Worm (Caenorhabditis elegans) whole organism, L4 larva: Measurements from ENCODE around the gene oac-51.

Experiments used
- D1046.2 ChIP-seq: fragments of 200-800 bp; sonication (Bioruptor generic); IDR thresholded peaks from 2 replicates; pipeline ENCODE4 v1.3.6; 2022; ENCODE audit warnings: missing genetic modification characterization, missing compliant biosample characterization
- F10B5.3 ChIP-seq: sonication (generic microtip); optimal IDR thresholded peaks from 2 replicates; lab custom pipeline; 2016; ENCODE audit warnings: mild to moderate bottlenecking, missing genetic modification characterization, missing compliant biosample characterization
- F37D6.2 ChIP-seq: sonication (generic microtip); optimal IDR thresholded peaks from 2 replicates; lab custom pipeline; 2016; ENCODE audit warnings: mild to moderate bottlenecking, missing genetic modification characterization, missing compliant biosample characterization
- F49E8.2 ChIP-seq: sonication (generic microtip); optimal IDR thresholded peaks from 2 replicates; lab custom pipeline; 2016; ENCODE audit warnings: missing compliant biosample characterization, mild to moderate bottlenecking, missing genetic modification characterization, borderline replicate concordance
- T20F7.1 ChIP-seq: fragments of 200-800 bp; sonication (Bioruptor generic); optimal IDR thresholded peaks from 2 replicates; lab custom pipeline; 2018; ENCODE audit warnings: mild to moderate bottlenecking, missing genetic modification characterization, missing compliant biosample characterization
- T26A8.4 ChIP-seq: fragments of 200-800 bp; sonication (Bioruptor generic); IDR thresholded peaks from 2 replicates; pipeline ENCODE4 v1.3.6; 2022; ENCODE audit warnings: missing genetic modification characterization, missing compliant biosample characterization
- ZK337.2 ChIP-seq: fragments of 200-800 bp; sonication (Bioruptor generic); IDR thresholded peaks from 2 replicates; pipeline ENCODE4 v1.3.6; 2022; ENCODE audit warnings: missing genetic modification reagents, missing genetic modification characterization, missing compliant biosample characterization
- ZK546.5 ChIP-seq, 2 experiments: sonication (generic microtip); optimal IDR thresholded peaks; 2 replicates each; lab custom pipeline; 2017; ENCODE audit warnings: missing biosample characterization in 2 of 2, missing genetic modification characterization in 2 of 2
- aha-1 ChIP-seq: fragments of 150-350 bp; peaks from one replicate; lab custom pipeline; 2014; ENCODE audit warnings: missing biosample characterization, missing genetic modification characterization
- attf-4 ChIP-seq: sonication (generic microtip); optimal IDR thresholded peaks from 3 replicates; lab custom pipeline; 2017; ENCODE audit warnings: missing biosample characterization, missing genetic modification characterization
- ceh-28 ChIP-seq: fragments of 150-350 bp; optimal IDR thresholded peaks from 2 replicates; lab custom pipeline; 2014; ENCODE audit warnings: missing biosample characterization, missing genetic modification reagents, missing genetic modification characterization
- ceh-32 ChIP-seq: sonication (generic microtip); optimal IDR thresholded peaks from 2 replicates; lab custom pipeline; 2016; ENCODE audit warnings: mild to moderate bottlenecking, missing genetic modification characterization, missing compliant biosample characterization; ENCODE audit not compliant: poor library complexity
- ceh-44 ChIP-seq: fragments of 200-800 bp; sonication (Bioruptor generic); IDR thresholded peaks from 2 replicates; pipeline ENCODE4 v1.3.6; 2022; ENCODE audit warnings: missing genetic modification reagents, missing genetic modification characterization, missing compliant biosample characterization
- ceh-82 ChIP-seq: sonication (generic microtip); optimal IDR thresholded peaks from 2 replicates; lab custom pipeline; 2017; ENCODE audit warnings: missing biosample characterization, missing genetic modification characterization
- ces-1 ChIP-seq: fragments of 150-350 bp; sonication (generic microtip); optimal IDR thresholded peaks from 4 replicates; lab custom pipeline; 2014; ENCODE audit warnings: missing biosample characterization, missing genetic modification reagents, missing genetic modification characterization
- daf-12 ChIP-seq: fragments of 150-350 bp; optimal IDR thresholded peaks from 2 replicates; lab custom pipeline; 2014; ENCODE audit warnings: missing biosample characterization, missing genetic modification reagents, missing genetic modification characterization
- daf-19 ChIP-seq: fragments of 200-800 bp; sonication (Bioruptor generic); conservative IDR thresholded peaks from 2 replicates; pipeline ENCODE4 v1.3.6; 2022; ENCODE audit warnings: missing genetic modification characterization, missing compliant biosample characterization
- dve-1 ChIP-seq: sonication (generic microtip); optimal IDR thresholded peaks from 2 replicates; lab custom pipeline; 2017; ENCODE audit warnings: antibody characterized with exemption, mild to moderate bottlenecking, missing genetic modification characterization, missing compliant biosample characterization; ENCODE audit not compliant: insufficient read depth
- egl-43 ChIP-seq: fragments of 200-800 bp; sonication (Bioruptor generic); IDR thresholded peaks from 2 replicates; pipeline ENCODE4 v1.3.6; 2022; ENCODE audit warnings: missing genetic modification reagents, missing genetic modification characterization, missing compliant biosample characterization
- fkh-10 ChIP-seq: fragments of 150-350 bp; optimal IDR thresholded peaks from 2 replicates; lab custom pipeline; 2014; ENCODE audit warnings: missing biosample characterization, missing genetic modification reagents, missing genetic modification characterization
- gei-8 ChIP-seq: fragments of 200-800 bp; sonication (Bioruptor generic); optimal IDR thresholded peaks from 2 replicates; lab custom pipeline; 2018; ENCODE audit warnings: mild to moderate bottlenecking, missing genetic modification characterization, missing compliant biosample characterization
- hif-1 ChIP-seq, 2 experiments: sonication (generic microtip); optimal IDR thresholded peaks; 2 replicates each; lab custom pipeline; 2016 to 2017; ENCODE audit warnings: missing compliant biosample characterization in 2 of 2, missing genetic modification characterization in 2 of 2, missing genetic modification reagents in 2 of 2, missing genotype in 2 of 2, mild to moderate bottlenecking in 1 of 2
- hlh-30 ChIP-seq: sonication (generic microtip); optimal IDR thresholded peaks from 2 replicates; lab custom pipeline; 2017; ENCODE audit warnings: antibody characterized with exemption, mild to moderate bottlenecking, missing genetic modification characterization, missing compliant biosample characterization; ENCODE audit not compliant: insufficient read depth
- lin-1 ChIP-seq: fragments of 200-800 bp; sonication (Bioruptor generic); IDR thresholded peaks from 2 replicates; pipeline ENCODE4 v1.3.6; 2022; ENCODE audit warnings: missing genetic modification reagents, missing genetic modification characterization, missing compliant biosample characterization
- lin-13 ChIP-seq: fragments of 150-350 bp; optimal IDR thresholded peaks from 2 replicates; lab custom pipeline; 2014; ENCODE audit warnings: missing biosample characterization, missing genetic modification reagents, missing genetic modification characterization
- lin-29 ChIP-seq: fragments of 200-800 bp; sonication (Bioruptor generic); IDR thresholded peaks from 2 replicates; pipeline ENCODE4 v1.3.6; 2022; ENCODE audit warnings: missing genetic modification reagents, missing genetic modification characterization, missing compliant biosample characterization
- lir-3 ChIP-seq: sonication (generic microtip); optimal IDR thresholded peaks from 2 replicates; lab custom pipeline; 2016; ENCODE audit warnings: mild to moderate bottlenecking, missing genetic modification characterization, missing compliant biosample characterization
- madf-5 ChIP-seq, 2 experiments: fragments of 200-800 bp; sonication (Bioruptor generic); IDR thresholded peaks; 2 replicates each; pipeline ENCODE4 v1.3.6; 2022; ENCODE audit warnings: missing compliant biosample characterization in 2 of 2, missing genetic modification characterization in 2 of 2
- mes-2 ChIP-seq: sonication (generic microtip); optimal IDR thresholded peaks from 2 replicates; lab custom pipeline; 2016; ENCODE audit warnings: missing genotype, mild to moderate bottlenecking, missing genetic modification characterization, missing compliant biosample characterization; ENCODE audit not compliant: poor library complexity, severe bottlenecking
- nhr-11 ChIP-seq: fragments of 150-350 bp; optimal IDR thresholded peaks from 2 replicates; lab custom pipeline; 2014; ENCODE audit warnings: missing biosample characterization, missing genetic modification characterization
- nhr-111 ChIP-seq: fragments of 200-800 bp; sonication (Bioruptor generic); optimal IDR thresholded peaks from 2 replicates; lab custom pipeline; 2018; ENCODE audit warnings: mild to moderate bottlenecking, missing genetic modification characterization, missing compliant biosample characterization
- nhr-28 ChIP-seq: fragments of 150-350 bp; optimal IDR thresholded peaks from 2 replicates; lab custom pipeline; 2014; ENCODE audit warnings: missing biosample characterization, missing genetic modification characterization
- nhr-41 ChIP-seq: fragments of 200-800 bp; sonication (Bioruptor generic); IDR thresholded peaks from 2 replicates; pipeline ENCODE4 v1.3.6; 2022; ENCODE audit warnings: missing genetic modification reagents, missing genetic modification characterization, missing compliant biosample characterization
- nhr-48 ChIP-seq: sonication (generic microtip); optimal IDR thresholded peaks from 2 replicates; lab custom pipeline; 2016; ENCODE audit warnings: mild to moderate bottlenecking, missing genetic modification characterization, missing compliant biosample characterization
- pha-4 ChIP-seq, 2 experiments: fragments of 150-350 bp in 1 of 2; fragments of 200-800 bp in 1 of 2; sonication (Bioruptor generic) in 1 of 2; IDR thresholded peaks in 1 of 2; optimal IDR thresholded peaks in 1 of 2; 2 replicates each; pipeline versions ENCODE4 v1.3.6 to Lab custom; 2014 to 2022; ENCODE audit warnings: missing genetic modification characterization in 2 of 2, missing genetic modification reagents in 2 of 2, missing biosample characterization in 1 of 2, missing compliant biosample characterization in 1 of 2
- skn-1 ChIP-seq: fragments of 150-350 bp; optimal IDR thresholded peaks from 2 replicates; lab custom pipeline; 2014; ENCODE audit warnings: missing biosample characterization, missing genetic modification characterization
- snpc-4 ChIP-seq: fragments of 150-350 bp; optimal IDR thresholded peaks from 2 replicates; lab custom pipeline; 2014; ENCODE audit warnings: missing biosample characterization, missing genetic modification characterization
- spr-3 ChIP-seq: fragments of 200-800 bp; sonication (Bioruptor generic); optimal IDR thresholded peaks from 2 replicates; lab custom pipeline; 2018; ENCODE audit warnings: mild to moderate bottlenecking, missing genetic modification characterization, missing compliant biosample characterization
- tra-1 ChIP-seq: fragments of 200-800 bp; sonication (Bioruptor generic); IDR thresholded peaks from 2 replicates; pipeline ENCODE4 v1.3.6; 2022; ENCODE audit warnings: missing genetic modification reagents, missing genetic modification characterization, missing compliant biosample characterization
- unc-130 ChIP-seq: sonication (generic microtip); optimal IDR thresholded peaks from 2 replicates; lab custom pipeline; 2016; ENCODE audit warnings: missing genetic modification reagents, missing genetic modification characterization, missing compliant biosample characterization
- zag-1 ChIP-seq: fragments of 150-350 bp; optimal IDR thresholded peaks from 2 replicates; lab custom pipeline; 2014; ENCODE audit warnings: missing biosample characterization, missing genetic modification characterization
- zfp-2 ChIP-seq: sonication (generic microtip); optimal IDR thresholded peaks from 2 replicates; lab custom pipeline; 2016; ENCODE audit warnings: mild to moderate bottlenecking, missing genetic modification characterization, missing compliant biosample characterization
- ztf-11 ChIP-seq: fragments of 150-350 bp; optimal IDR thresholded peaks from 2 replicates; lab custom pipeline; 2014; ENCODE audit warnings: missing biosample characterization, missing genetic modification characterization

Gene oac-51

DNA sequence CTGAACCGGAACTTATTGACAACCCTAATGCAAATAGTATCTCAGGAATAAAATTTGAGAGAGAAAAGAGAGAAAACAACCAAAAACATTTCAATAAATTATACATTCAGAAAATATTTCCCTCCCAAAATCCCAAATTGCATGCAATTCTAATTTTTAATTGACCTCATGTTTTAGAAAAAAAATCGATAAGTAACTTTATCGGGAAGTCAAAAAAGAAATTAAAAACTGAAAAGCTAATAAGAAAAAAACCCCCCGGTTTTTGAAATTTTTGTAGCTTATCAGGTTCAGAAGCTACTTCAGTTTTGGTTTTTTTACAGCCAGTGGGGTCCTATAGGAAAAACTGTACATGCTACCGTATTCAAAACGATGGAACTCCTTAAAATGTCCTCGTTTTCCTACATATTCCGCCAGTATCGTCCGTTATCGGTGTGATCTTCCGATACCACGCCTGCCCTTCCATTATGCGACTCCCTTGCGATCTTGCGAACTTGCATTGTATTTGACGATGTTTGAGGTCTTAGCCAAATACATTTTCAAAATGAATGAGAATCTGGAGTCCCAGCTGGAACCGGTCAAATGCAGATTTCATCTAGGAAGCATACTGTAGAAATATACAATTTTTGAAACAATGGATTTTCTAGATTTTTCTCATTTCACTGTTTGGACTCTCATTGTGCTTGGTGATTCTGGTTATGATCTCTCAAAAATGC is at the start of gene oac-51, which contains the start of gene W03B1.3:
Gene oac-51, plus strand, starts transcription at position 663 of the 713 bp plus-strand sequence.
Gene W03B1.3, minus strand, starts transcription at position 101 of the 713 bp plus-strand sequence.
- peak; percentile 6 for TF ChIP-seq aha-1
- TF ChIP-seq spr-3 (GFP tag; lab: Kevin White, UChicago) = no peak
- TF ChIP-seq ztf-11 (tag; lab: Kevin White, UChicago) = no peak
- TF ChIP-seq daf-12 (tag; lab: Kevin White, UChicago) = no peak
- TF ChIP-seq F49E8.2 = no peak

DNA sequence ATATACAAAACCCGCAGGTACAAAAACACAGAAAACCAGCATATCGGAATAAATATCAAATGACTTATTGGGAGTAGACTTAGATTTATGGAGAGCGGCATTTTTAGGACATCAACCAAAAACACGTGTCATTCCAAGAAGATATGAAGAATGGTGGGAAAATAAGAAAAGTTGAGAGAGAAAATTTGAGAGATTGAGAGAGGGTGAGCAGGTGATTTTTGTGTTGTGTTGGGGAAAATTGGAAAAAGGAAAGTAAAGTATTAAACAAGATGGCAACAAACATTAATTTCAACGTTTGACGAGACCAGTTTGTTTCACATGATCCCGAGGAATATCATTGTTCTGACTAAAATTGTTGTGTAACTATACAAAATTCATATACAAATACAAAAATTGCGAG is 48.3 kb upstream of the oac-51 start, which contains the start of gene srv-4:
Gene srv-4, minus strand, starts transcription at position 101 of the 400 bp plus-strand sequence.
- TF ChIP-seq daf-19 (GFP tag; lab: Robert Waterston, UW) (no peak), nhr-28 (tag; lab: Kevin White, UChicago) (no peak), zag-1 (tag; lab: Kevin White, UChicago) (no peak), hif-1 (tag; optimal IDR thresholded peaks at IDR 0.05; lab: Kevin White, UChicago) (no peak), lin-13 (no peak), snpc-4 (tag; lab: Kevin White, UChicago) (no peak), madf-5 (GFP tag; IDR thresholded peaks at IDR 0.05; lab: Robert Waterston, UW) (no peak), nhr-48 (tag; lab: Kevin White, UChicago) (no peak), ceh-82 (tag; lab: Kevin White, UChicago) (no peak), ceh-32 (no peak), ZK337.2 (GFP tag; lab: Robert Waterston, UW) (no peak), lir-3 (no peak), hlh-30 (tag; lab: Kevin White, UChicago) (no peak), T20F7.1 (GFP tag; lab: Kevin White, UChicago) (no peak), F37D6.2 (no peak), F10B5.3 (tag; lab: Kevin White, UChicago) (no peak)
- TF ChIP-seq, all 104 proteins: peak for 0

DNA sequence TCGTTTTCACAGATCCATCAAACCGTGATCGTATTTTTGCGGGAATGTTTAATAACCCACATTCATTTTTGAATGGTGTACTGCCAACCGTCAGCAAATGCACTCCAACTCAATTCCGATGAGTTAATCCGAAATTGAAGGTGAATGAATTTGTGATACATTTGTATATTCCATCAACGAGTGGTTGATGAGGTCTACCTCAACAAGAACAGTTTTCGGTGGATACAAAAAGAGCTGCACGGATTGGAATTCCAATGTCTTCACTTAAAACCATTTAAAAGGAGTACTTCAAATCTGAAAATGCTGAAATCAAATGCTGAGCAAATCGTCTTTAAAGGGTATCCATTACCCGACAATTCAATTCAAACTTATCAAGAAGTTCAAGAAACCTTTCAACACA is 47.3 kb upstream of the oac-51 start, which contains the start of gene F15E6.5:
Gene F15E6.5, plus strand, starts transcription at position 301 of the 400 bp plus-strand sequence.
- no peak for TF ChIP-seq D1046.2 (GFP tag; lab: Robert Waterston, UW)
- no peak for TF ChIP-seq lin-29 (GFP tag; lab: Robert Waterston, UW)
- no peak for TF ChIP-seq attf-4
- no peak for TF ChIP-seq nhr-41

DNA sequence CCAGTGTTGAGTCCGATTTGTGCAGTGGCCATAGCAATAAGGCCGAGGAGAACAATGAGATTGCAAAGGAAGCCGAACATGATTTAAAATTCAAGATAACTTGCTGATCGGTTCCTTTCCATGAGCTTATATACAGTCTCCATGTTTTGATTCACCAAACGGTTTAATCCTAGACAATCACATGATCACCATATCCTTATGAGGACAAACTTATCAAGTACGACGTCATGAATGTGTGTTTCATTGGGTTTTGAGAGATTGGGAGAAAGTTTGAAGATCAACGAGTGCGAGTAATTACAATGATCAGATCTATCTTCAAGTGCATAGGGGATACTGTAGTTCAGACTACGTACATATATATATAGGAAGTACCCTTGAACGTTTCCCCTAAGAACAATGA is 46.1 kb upstream of the oac-51 start, which contains the start of gene dct-7:
Gene dct-7, minus strand, starts transcription at position 101 of the 400 bp plus-strand sequence.
- TF ChIP-seq lin-13 (no peak), dve-1 (tag; lab: Kevin White, UChicago) (no peak), mes-2 (tag; lab: Kevin White, UChicago) (no peak), fkh-10 (GFP tag; lab: Kevin White, UChicago) (no peak), nhr-48 (tag; lab: Kevin White, UChicago) (peak; percentile 11)

DNA sequence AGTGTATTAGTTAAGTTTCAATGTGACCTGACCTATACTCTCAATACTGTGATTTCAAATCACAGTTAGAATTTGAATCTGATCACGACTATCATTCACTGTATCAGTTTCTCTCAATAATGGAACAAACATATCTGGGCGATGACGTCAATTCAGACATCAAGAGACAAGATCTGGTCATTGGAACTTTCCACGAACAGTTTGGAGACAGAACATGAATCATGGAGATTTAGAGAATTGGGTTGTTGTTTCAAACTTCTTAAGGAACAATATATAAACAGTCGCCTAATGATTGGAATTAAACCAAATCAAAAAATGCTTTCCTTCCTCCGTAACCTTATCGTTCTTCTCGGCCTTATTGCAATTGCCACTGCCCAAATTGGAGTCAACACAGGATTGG is 45.4 kb upstream of the oac-51 start, which contains the start of gene F15E6.4:
Gene F15E6.4, plus strand, starts transcription at position 301 of the 400 bp plus-strand sequence.
- TF ChIP-seq lin-1 (GFP tag; lab: Robert Waterston, UW) (no peak), skn-1 (tag; lab: Kevin White, UChicago) (no peak), pha-4 (GFP tag; IDR thresholded peaks at IDR 0.05; lab: Robert Waterston, UW) (no peak), pha-4 (tag; optimal IDR thresholded peaks at IDR 0.05; lab: Kevin White, UChicago) (no peak), nhr-11 (tag; lab: Kevin White, UChicago) (no peak), F10B5.3 (tag; lab: Kevin White, UChicago) (no peak), ceh-44 (GFP tag; lab: Robert Waterston, UW) (no peak), unc-130 (GFP tag; lab: Kevin White, UChicago) (no peak), gei-8 (GFP tag; lab: Kevin White, UChicago) (no peak), ces-1 (GFP tag; lab: Kevin White, UChicago) (no peak), ceh-28 (tag; lab: Kevin White, UChicago) (no peak), egl-43 (GFP tag; lab: Robert Waterston, UW) (no peak), nhr-111 (GFP tag; lab: Kevin White, UChicago) (no peak), tra-1 (GFP tag; lab: Robert Waterston, UW) (no peak), T26A8.4 (GFP tag; lab: Robert Waterston, UW) (no peak), ZK546.5 (tag; optimal IDR thresholded peaks at IDR 0.05; lab: Kevin White, UChicago) (no peak), lin-29 (GFP tag; lab: Robert Waterston, UW) (no peak), zfp-2 (no peak)
